Worm (Caenorhabditis elegans): ENCODE results near the gene F15E6.5.

F15E6.5 gene

DNA sequence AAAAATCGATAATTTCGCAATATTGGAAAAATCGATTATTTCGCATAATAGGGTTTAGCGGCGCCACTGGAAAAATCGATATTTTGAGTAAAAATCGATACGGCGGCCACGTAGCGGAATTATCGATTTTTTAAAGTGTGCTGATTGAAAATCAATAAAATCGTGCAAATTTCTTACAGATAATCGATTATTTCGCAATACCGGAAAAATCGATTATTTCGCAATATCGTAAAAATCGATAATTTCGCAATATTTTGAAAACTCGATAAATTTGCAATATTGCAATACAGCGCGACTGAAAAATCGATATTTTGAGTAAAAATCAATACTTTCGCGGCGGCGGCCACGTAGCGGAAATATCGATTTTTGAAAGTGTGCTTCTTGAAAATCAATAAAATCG is 28.3 kb downstream of the F15E6.5 start:
- TF ChIP-seq ref-1 (GFP tag; conservative IDR thresholded peaks at IDR 0.05) (no peak), T22C8.4 (GFP tag; IDR thresholded peaks at IDR 0.05) (peak; percentile 79), flt-1 (GFP tag; IDR thresholded peaks at IDR 0.05) (no peak)

DNA sequence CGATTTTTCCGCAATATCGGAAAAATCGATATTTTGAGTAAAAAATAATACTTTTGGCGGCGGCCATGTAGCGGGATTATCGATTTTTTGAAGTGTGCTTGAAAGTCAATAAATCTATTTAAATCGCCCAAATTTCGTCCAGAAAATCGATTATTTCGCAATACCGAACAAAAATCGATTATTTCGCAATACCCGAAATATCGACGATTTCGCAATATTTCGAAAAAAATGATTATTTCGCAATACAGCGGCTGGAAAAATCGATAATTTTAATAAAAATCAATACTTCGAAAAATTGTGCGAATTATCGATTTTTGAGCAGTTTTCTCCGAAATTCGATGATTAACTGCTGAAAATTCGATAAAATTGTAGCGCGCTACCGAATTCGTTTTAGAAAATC is 28.7 kb downstream of the F15E6.5 start:
- TF ChIP-seq flt-1 (GFP tag; IDR thresholded peaks at IDR 0.05) (no peak), med-1 (GFP tag; optimal IDR thresholded peaks at IDR 0.05; ENCODE audit: insufficient read depth) (no peak)

DNA sequence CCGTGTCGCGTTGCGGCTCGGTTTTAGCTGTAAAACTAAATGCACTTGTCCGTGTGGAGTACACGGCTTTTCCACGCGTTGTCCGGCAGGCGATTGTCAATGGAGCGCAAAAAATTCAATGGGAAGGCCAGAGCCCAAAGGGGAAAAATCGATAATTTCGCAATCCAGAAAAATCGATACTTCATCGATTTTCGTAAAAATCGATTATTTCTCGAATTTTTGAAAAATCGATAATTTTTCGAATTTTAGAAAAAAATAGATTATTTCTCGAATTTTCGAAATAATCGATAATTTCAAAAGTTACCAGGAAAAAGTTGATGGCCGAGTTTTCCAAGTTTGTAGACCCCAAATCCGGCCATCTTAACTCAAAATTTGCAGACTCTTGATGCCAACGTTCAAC is 30.1 kb downstream of the F15E6.5 start:
- TF ChIP-seq T22C8.4 (GFP tag; IDR thresholded peaks at IDR 0.05) (peak; percentile 93), klf-2 (GFP tag; conservative IDR thresholded peaks at IDR 0.05) (no peak)

DNA sequence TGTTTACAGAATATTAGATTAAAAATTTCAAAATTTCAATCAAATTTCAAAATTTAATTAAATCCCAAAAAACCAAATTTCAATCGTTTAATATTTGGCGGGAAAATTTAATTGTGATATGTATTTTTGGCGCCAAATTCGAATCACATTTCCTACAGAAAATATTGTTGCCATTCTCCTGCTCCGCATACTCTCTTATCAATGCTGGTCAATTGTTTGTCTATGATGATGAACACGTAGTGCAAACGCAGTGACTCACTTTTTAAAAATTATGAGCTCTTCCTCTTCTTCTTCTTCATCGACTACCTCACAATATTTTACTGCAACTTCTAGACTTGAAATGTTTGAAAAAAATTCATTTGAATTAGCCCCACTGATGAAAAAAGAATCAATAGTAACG is 37.1 kb downstream of the F15E6.5 start, which contains the start of gene trpl-2:
trpl-2 (plus strand) TSS at position 210 of the 400 bp plus-strand sequence.
- TF ChIP-seq flt-1 (GFP tag; IDR thresholded peaks at IDR 0.05) (no peak), cog-1 (tag; optimal IDR thresholded peaks at IDR 0.05) (no peak), tab-1 (GFP tag; IDR thresholded peaks at IDR 0.05) (no peak), ztf-29 (GFP tag; IDR thresholded peaks at IDR 0.05) (no peak), med-1 (GFP tag; optimal IDR thresholded peaks at IDR 0.05; ENCODE audit: insufficient read depth) (no peak), klf-2 (GFP tag; conservative IDR thresholded peaks at IDR 0.05) (no peak), T22C8.4 (GFP tag; IDR thresholded peaks at IDR 0.05) (no peak), ref-1 (GFP tag; conservative IDR thresholded peaks at IDR 0.05) (no peak), ztf-23 (GFP tag; IDR thresholded peaks at IDR 0.05) (no peak)

DNA sequence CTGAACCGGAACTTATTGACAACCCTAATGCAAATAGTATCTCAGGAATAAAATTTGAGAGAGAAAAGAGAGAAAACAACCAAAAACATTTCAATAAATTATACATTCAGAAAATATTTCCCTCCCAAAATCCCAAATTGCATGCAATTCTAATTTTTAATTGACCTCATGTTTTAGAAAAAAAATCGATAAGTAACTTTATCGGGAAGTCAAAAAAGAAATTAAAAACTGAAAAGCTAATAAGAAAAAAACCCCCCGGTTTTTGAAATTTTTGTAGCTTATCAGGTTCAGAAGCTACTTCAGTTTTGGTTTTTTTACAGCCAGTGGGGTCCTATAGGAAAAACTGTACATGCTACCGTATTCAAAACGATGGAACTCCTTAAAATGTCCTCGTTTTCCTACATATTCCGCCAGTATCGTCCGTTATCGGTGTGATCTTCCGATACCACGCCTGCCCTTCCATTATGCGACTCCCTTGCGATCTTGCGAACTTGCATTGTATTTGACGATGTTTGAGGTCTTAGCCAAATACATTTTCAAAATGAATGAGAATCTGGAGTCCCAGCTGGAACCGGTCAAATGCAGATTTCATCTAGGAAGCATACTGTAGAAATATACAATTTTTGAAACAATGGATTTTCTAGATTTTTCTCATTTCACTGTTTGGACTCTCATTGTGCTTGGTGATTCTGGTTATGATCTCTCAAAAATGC is 46.9 kb downstream of the F15E6.5 start, which contains the start of the genes W03B1.3 and oac-51:
W03B1.3 (minus strand) TSS at position 101 of the 713 bp plus-strand sequence.
oac-51 (plus strand) TSS at position 663 of the 713 bp plus-strand sequence.
- TF ChIP-seq ref-1 (GFP tag; conservative IDR thresholded peaks at IDR 0.05) = no peak
- TF ChIP-seq med-1 (GFP tag; optimal IDR thresholded peaks at IDR 0.05; ENCODE audit: insufficient read depth) = no peak
- no peak for TF ChIP-seq ztf-29 (GFP tag; IDR thresholded peaks at IDR 0.05)
- no peak for TF ChIP-seq tab-1 (GFP tag; IDR thresholded peaks at IDR 0.05)
- TF ChIP-seq cog-1 (tag; optimal IDR thresholded peaks at IDR 0.05) = no peak
- no peak for TF ChIP-seq klf-2 (GFP tag; conservative IDR thresholded peaks at IDR 0.05)
- TF ChIP-seq flt-1 (GFP tag; IDR thresholded peaks at IDR 0.05) = no peak
- no peak for TF ChIP-seq T22C8.4 (GFP tag; IDR thresholded peaks at IDR 0.05)
- TF ChIP-seq ztf-23 (GFP tag; IDR thresholded peaks at IDR 0.05) = no peak

DNA sequence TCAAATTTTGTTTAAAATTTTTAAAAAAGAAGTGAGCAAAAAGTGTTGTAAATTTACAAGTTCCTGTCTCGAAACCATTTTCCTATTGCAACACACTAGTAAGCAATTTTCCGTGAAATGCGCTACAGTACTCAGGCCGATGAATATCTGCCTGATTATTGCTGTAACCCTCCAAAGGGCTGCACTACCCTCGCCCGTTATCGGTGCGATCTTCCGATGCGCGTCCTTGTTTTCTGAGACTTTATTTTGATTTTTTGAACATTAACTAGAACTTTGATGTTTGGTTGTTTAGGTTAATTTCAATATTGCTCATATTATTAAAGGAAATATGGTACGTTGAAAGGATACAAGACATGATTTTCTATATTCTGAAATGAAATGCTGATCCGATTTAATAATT is 48.9 kb downstream of the F15E6.5 start:
- TF ChIP-seq med-1 (GFP tag; optimal IDR thresholded peaks at IDR 0.05; ENCODE audit: insufficient read depth) = no peak
- TF ChIP-seq ztf-23 (GFP tag; IDR thresholded peaks at IDR 0.05) = no peak
- no peak for TF ChIP-seq cog-1 (tag; optimal IDR thresholded peaks at IDR 0.05)
- TF ChIP-seq flt-1 (GFP tag; IDR thresholded peaks at IDR 0.05) = no peak
- no peak for TF ChIP-seq tab-1 (GFP tag; IDR thresholded peaks at IDR 0.05)
- no peak for TF ChIP-seq T22C8.4 (GFP tag; IDR thresholded peaks at IDR 0.05)
- no peak for TF ChIP-seq ref-1 (GFP tag; conservative IDR thresholded peaks at IDR 0.05)
- TF ChIP-seq klf-2 (GFP tag; conservative IDR thresholded peaks at IDR 0.05) = no peak
- TF ChIP-seq ztf-29 (GFP tag; IDR thresholded peaks at IDR 0.05) = no peak

Data from whole organism, midembryonic.